Worm (Caenorhabditis elegans) whole organism, midembryonic: ENCODE data around the gene Y50D7A.3.

ENCODE experiments used
- flt-1 ChIP-seq: fragments of 200-800 bp; sonication (Bioruptor generic); IDR thresholded peaks from 2 replicates; pipeline ENCODE4 v1.3.6; 2022; ENCODE audit warnings: missing genetic modification characterization, missing compliant biosample characterization
- med-1 ChIP-seq: sonication (generic microtip); optimal IDR thresholded peaks from 2 replicates; lab custom pipeline; 2017; ENCODE audit warnings: missing genetic modification characterization, mild to moderate bottlenecking, missing compliant biosample characterization, antibody characterized with exemption, missing genetic modification reagents; ENCODE audit not compliant: insufficient read depth
- ref-1 ChIP-seq: fragments of 200-800 bp; sonication (Bioruptor generic); conservative IDR thresholded peaks from 2 replicates; pipeline ENCODE4 v1.3.6; 2022; ENCODE audit warnings: missing genetic modification reagents, missing genetic modification characterization, missing compliant biosample characterization
- ztf-23 ChIP-seq: fragments of 200-800 bp; sonication (Bioruptor generic); IDR thresholded peaks from 2 replicates; pipeline ENCODE4 v1.3.6; 2022; ENCODE audit warnings: missing genetic modification reagents, missing genetic modification characterization, missing compliant biosample characterization
- ztf-29 ChIP-seq: fragments of 200-800 bp; sonication (Bioruptor generic); IDR thresholded peaks from 2 replicates; pipeline ENCODE4 v1.3.6; 2022; ENCODE audit warnings: missing genetic modification reagents, missing genetic modification characterization, missing compliant biosample characterization

DNA sequence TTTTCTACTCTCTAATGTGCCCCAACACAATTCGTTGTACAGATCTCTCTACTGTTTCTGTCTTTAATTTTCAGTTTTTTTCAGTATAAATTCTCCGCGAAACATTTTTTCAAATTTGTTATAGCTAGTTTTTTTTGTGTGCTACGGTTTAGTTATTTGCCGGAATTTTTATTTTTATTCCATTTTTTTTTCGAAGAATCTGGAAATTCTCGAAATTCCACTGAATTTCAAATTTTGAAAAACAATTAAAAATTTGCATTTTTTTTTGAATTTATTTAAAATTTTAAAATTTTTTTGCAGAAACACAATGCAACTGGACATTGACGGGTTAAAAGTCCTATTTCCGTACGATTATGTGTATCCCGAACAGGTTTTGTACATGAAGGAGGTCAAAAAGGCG lies 10.5 kb downstream of the Y50D7A.3 start, which contains the start of gene xpd-1:
- no peak for TF ChIP-seq med-1
- no peak for TF ChIP-seq ztf-29 (GFP tag; lab: Robert Waterston, UW)
- no peak for TF ChIP-seq flt-1 (GFP tag; lab: Robert Waterston, UW)
- TF ChIP-seq ref-1, result no peak
- no peak for TF ChIP-seq ztf-23 (GFP tag; lab: Robert Waterston, UW)
